Comparison of ENCODE assay signal across 6 fruit fly cellular contexts in the genomic region with DNA sequence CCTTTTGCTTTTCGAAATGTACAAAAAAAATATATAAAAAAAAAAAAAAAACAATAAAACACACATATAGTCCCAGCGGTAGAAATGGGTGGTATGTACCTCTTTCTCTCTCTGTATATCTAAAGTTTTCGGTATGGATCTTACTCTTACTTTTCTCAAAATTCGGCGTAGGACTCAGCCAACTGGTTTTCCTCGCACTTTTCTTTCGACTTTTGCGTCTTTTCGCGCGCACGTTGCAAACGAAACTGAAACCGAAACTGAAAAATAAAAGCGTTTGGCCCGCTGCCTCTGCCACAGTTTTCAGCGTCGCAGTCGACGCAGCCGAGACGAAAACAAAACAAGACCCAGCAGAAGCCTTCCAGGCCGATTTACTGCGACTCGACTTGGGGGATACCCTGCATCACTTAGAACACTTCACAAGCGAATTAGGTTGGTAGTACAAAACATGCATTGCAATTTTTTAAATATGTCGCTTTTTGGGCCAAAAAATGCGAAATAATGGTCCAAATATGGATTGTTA.
TF ChIP-seq lines count a peak whose summit lies in the region.

TSS of gene CG1572 (minus strand) at position 266 of the 520 bp plus-strand sequence.

- no peak for TF ChIP-seq CTCF in whole organism, embryonic (GFP tag; optimal IDR thresholded peaks at IDR 0.05; lab: Kevin White, UChicago)

TF ChIP-seq in whole organism, 6 proteins besides CTCF, POLR2A, EP300 and RAD21:
- TF ChIP-seq pan (optimal IDR thresholded peaks at IDR 0.05; lab: Kevin White, UChicago) (peak; percentile 90), usp (GFP tag; optimal IDR thresholded peaks at IDR 0.05; lab: Kevin White, UChicago) (no peak), psq (optimal IDR thresholded peaks at IDR 0.05; lab: Kevin White, UChicago) (no peak), Dll (optimal IDR thresholded peaks at IDR 0.05; lab: Kevin White, UChicago) (no peak)

TF ChIP-seq in whole organism, adult, 20 proteins besides CTCF, POLR2A, EP300 and RAD21 (continues in another document):
- TF ChIP-seq Mnt (GFP tag; optimal IDR thresholded peaks at IDR 0.05; lab: Kevin White, UChicago) (peak; percentile 77), CG7101 (tag; optimal IDR thresholded peaks at IDR 0.05; lab: Kevin White, UChicago) (no peak), kay (GFP tag; lab: Kevin White, UChicago; ENCODE audit: borderline replicate concordance) (no peak), CG33017 (tag; optimal IDR thresholded peaks at IDR 0.05; lab: Kevin White, UChicago) (no peak), CG7045 (GFP tag; optimal IDR thresholded peaks at IDR 0.05; lab: Kevin White, UChicago) (no peak), ovo (GFP tag; optimal IDR thresholded peaks at IDR 0.05; lab: Kevin White, UChicago) (no peak), CG5204 (GFP tag; optimal IDR thresholded peaks at IDR 0.05; lab: Kevin White, UChicago) (no peak), CG14711 (tag; optimal IDR thresholded peaks at IDR 0.05; lab: Kevin White, UChicago) (no peak), tj (GFP tag; optimal IDR thresholded peaks at IDR 0.05; lab: Kevin White, UChicago) (peak; percentile 42), CG11617 (GFP tag; optimal IDR thresholded peaks at IDR 0.05; lab: Kevin White, UChicago) (peak; percentile 18), Clk (GFP tag; optimal IDR thresholded peaks at IDR 0.05; lab: Kevin White, UChicago) (no peak), pad (GFP tag; optimal IDR thresholded peaks at IDR 0.05; lab: Kevin White, UChicago) (no peak), bab1 (GFP tag; optimal IDR thresholded peaks at IDR 0.05; lab: Kevin White, UChicago) (peak; percentile 16), cic (GFP tag; optimal IDR thresholded peaks at IDR 0.05; lab: Kevin White, UChicago) (peak; percentile 37), Hr96 (GFP tag; optimal IDR thresholded peaks at IDR 0.05; lab: Kevin White, UChicago) (no peak), CG1620 (GFP tag; optimal IDR thresholded peaks at IDR 0.05; lab: Kevin White, UChicago) (no peak), toe (GFP tag; optimal IDR thresholded peaks at IDR 0.05; lab: Kevin White, UChicago) (no peak)

TF ChIP-seq in whole organism, embryonic, 481 proteins besides CTCF, POLR2A, EP300 and RAD21 (continues in another document):
- peak; percentile 92 for TF ChIP-seq Adf1 (GFP tag; IDR thresholded peaks at IDR 0.05; lab: Robert Waterston, UW)
- no peak for TF ChIP-seq fd96Cb (tag; optimal IDR thresholded peaks at IDR 0.05; lab: Kevin White, UChicago)
- TF ChIP-seq CG12769 (tag; optimal IDR thresholded peaks at IDR 0.05; lab: Kevin White, UChicago): peak; percentile 21
- no peak for TF ChIP-seq CG12236 (GFP tag; optimal IDR thresholded peaks at IDR 0.05; lab: Kevin White, UChicago)
- no peak for TF ChIP-seq CG12299 (tag; optimal IDR thresholded peaks at IDR 0.05; lab: Kevin White, UChicago)
- TF ChIP-seq CG1024 (GFP tag; IDR thresholded peaks at IDR 0.05; lab: Robert Waterston, UW): no peak
- no peak for TF ChIP-seq jumu (GFP tag; optimal IDR thresholded peaks at IDR 0.05; lab: Kevin White, UChicago)
- TF ChIP-seq ara (GFP tag; IDR thresholded peaks at IDR 0.05; lab: Robert Waterston, UW): no peak
- TF ChIP-seq B-H2 (GFP tag; optimal IDR thresholded peaks at IDR 0.05; lab: Kevin White, UChicago): no peak
- no peak for TF ChIP-seq sug (tag; optimal IDR thresholded peaks at IDR 0.05; lab: Kevin White, UChicago)
- TF ChIP-seq CG6654 (GFP tag; optimal IDR thresholded peaks at IDR 0.05; lab: Kevin White, UChicago): no peak
- no peak for TF ChIP-seq tgo (GFP tag; IDR thresholded peaks at IDR 0.05; lab: Robert Waterston, UW)
- TF ChIP-seq CG9797 (GFP tag; optimal IDR thresholded peaks at IDR 0.05; lab: Kevin White, UChicago): no peak
- no peak for TF ChIP-seq tin (GFP tag; optimal IDR thresholded peaks at IDR 0.05; lab: Kevin White, UChicago)
- no peak for TF ChIP-seq CG16863 (GFP tag; optimal IDR thresholded peaks at IDR 0.05; lab: Kevin White, UChicago)
- no peak for TF ChIP-seq Fer1 (GFP tag; optimal IDR thresholded peaks at IDR 0.05; lab: Kevin White, UChicago)
- no peak for TF ChIP-seq CG4360 (GFP tag; IDR thresholded peaks at IDR 0.05; lab: Robert Waterston, UW)
- TF ChIP-seq Hr51 (GFP tag; optimal IDR thresholded peaks at IDR 0.05; lab: Kevin White, UChicago): no peak

TF ChIP-seq in whole organism, prepupa, 60 proteins besides CTCF, POLR2A, EP300 and RAD21 (continues in another document):
- TF ChIP-seq fd85E (GFP tag; optimal IDR thresholded peaks at IDR 0.05; lab: Kevin White, UChicago) (peak; percentile 10), Hr4 (GFP tag; optimal IDR thresholded peaks at IDR 0.05; lab: Kevin White, UChicago) (peak; percentile 22), Eip78C (GFP tag; lab: Kevin White, UChicago) (peak; percentile 85), Eip75B (GFP tag; optimal IDR thresholded peaks at IDR 0.05; lab: Kevin White, UChicago) (peak; percentile 10), Eip93F (GFP tag; optimal IDR thresholded peaks at IDR 0.05; lab: Kevin White, UChicago) (peak; percentile 16), Lpt (GFP tag; optimal IDR thresholded peaks at IDR 0.05; lab: Kevin White, UChicago) (peak; percentile 11), fkh (GFP tag; optimal IDR thresholded peaks at IDR 0.05; lab: Kevin White, UChicago) (no peak), topi (GFP tag; optimal IDR thresholded peaks at IDR 0.05; lab: Kevin White, UChicago) (peak; percentile 5), CG6792 (GFP tag; optimal IDR thresholded peaks at IDR 0.05; lab: Kevin White, UChicago) (no peak), Blimp-1 (GFP tag; optimal IDR thresholded peaks at IDR 0.05; lab: Kevin White, UChicago) (peak; percentile 95), CG32006 (GFP tag; optimal IDR thresholded peaks at IDR 0.05; lab: Kevin White, UChicago) (peak; percentile 8), Sox102F (GFP tag; optimal IDR thresholded peaks at IDR 0.05; lab: Kevin White, UChicago) (peak; percentile 56), spab (GFP tag; optimal IDR thresholded peaks at IDR 0.05; lab: Kevin White, UChicago) (no peak), vri (GFP tag; optimal IDR thresholded peaks at IDR 0.05; lab: Kevin White, UChicago) (peak; percentile 69), Smox (GFP tag; optimal IDR thresholded peaks at IDR 0.05; lab: Kevin White, UChicago) (peak; percentile 23), svp (GFP tag; lab: Kevin White, UChicago) (peak; percentile 67), dac (GFP tag; optimal IDR thresholded peaks at IDR 0.05; lab: Kevin White, UChicago) (no peak), eg (GFP tag; IDR thresholded peaks at IDR 0.05; lab: Robert Waterston, UW) (peak; percentile 52; the same call in 2 of the 3 replicates)

TF ChIP-seq in whole organism, pupa, 21 proteins besides CTCF, POLR2A, EP300 and RAD21:
- TF ChIP-seq CG10348 (GFP tag; IDR thresholded peaks at IDR 0.05; lab: Robert Waterston, UW): no peak
- no peak for TF ChIP-seq EcR (GFP tag; optimal IDR thresholded peaks at IDR 0.05; lab: Kevin White, UChicago)
- 0 out of 2 replicates have a peak, but pooled peaks have one; percentile 48 for TF ChIP-seq CG32121 (GFP tag; IDR thresholded peaks at IDR 0.05; lab: Robert Waterston, UW)
- TF ChIP-seq CG14655 (GFP tag; optimal IDR thresholded peaks at IDR 0.05; lab: Kevin White, UChicago): peak; percentile 18
- TF ChIP-seq D1 (tag; optimal IDR thresholded peaks at IDR 0.05; lab: Kevin White, UChicago): no peak
- TF ChIP-seq Pif1A (GFP tag; optimal IDR thresholded peaks at IDR 0.05; lab: Kevin White, UChicago): peak; percentile 11
- TF ChIP-seq CG8301 (tag; optimal IDR thresholded peaks at IDR 0.05; lab: Kevin White, UChicago): no peak
- no peak for TF ChIP-seq CG9948 (tag; optimal IDR thresholded peaks at IDR 0.05; lab: Kevin White, UChicago)
- TF ChIP-seq CG15710 (tag; optimal IDR thresholded peaks at IDR 0.05; lab: Kevin White, UChicago): no peak
- TF ChIP-seq CG4496 (GFP tag; IDR thresholded peaks at IDR 0.05; lab: Robert Waterston, UW): peak; percentile 30; the same call in 1 of the 3 replicates
- TF ChIP-seq gl (tag; optimal IDR thresholded peaks at IDR 0.05; lab: Kevin White, UChicago): no peak
- TF ChIP-seq CG34367 (tag; optimal IDR thresholded peaks at IDR 0.05; lab: Kevin White, UChicago): no peak
- peak; percentile 59 for TF ChIP-seq Ets98B (GFP tag; IDR thresholded peaks at IDR 0.05; lab: Robert Waterston, UW)
- TF ChIP-seq CG13204 (GFP tag; optimal IDR thresholded peaks at IDR 0.05; lab: Kevin White, UChicago): peak; percentile 29
- peak; percentile 28 for TF ChIP-seq Snoo (tag; optimal IDR thresholded peaks at IDR 0.05; lab: Kevin White, UChicago)
- TF ChIP-seq CG8159 (tag; optimal IDR thresholded peaks at IDR 0.05; lab: Kevin White, UChicago): no peak
- TF ChIP-seq Pif1B (GFP tag; optimal IDR thresholded peaks at IDR 0.05; lab: Kevin White, UChicago): peak; percentile 34
- TF ChIP-seq CG12605 (GFP tag; IDR thresholded peaks at IDR 0.05; lab: Robert Waterston, UW): 0 out of 2 replicates have a peak, but pooled peaks have one; percentile 19

TF ChIP-seq in whole organism, wandering third instar larva, 38 proteins besides CTCF, POLR2A, EP300 and RAD21 (continues in another document):
- TF ChIP-seq sage (GFP tag; optimal IDR thresholded peaks at IDR 0.05; lab: Kevin White, UChicago) (no peak), pan (optimal IDR thresholded peaks at IDR 0.05; lab: Kevin White, UChicago) (peak; percentile 55), Hnf4 (GFP tag; optimal IDR thresholded peaks at IDR 0.05; lab: Kevin White, UChicago) (peak; percentile 19), Sp1 (GFP tag; optimal IDR thresholded peaks at IDR 0.05; lab: Kevin White, UChicago) (no peak), Jra (GFP tag; optimal IDR thresholded peaks at IDR 0.05; lab: Kevin White, UChicago) (no peak), br (GFP tag; optimal IDR thresholded peaks at IDR 0.05; lab: Kevin White, UChicago) (peak; percentile 10), CG32264 (GFP tag; optimal IDR thresholded peaks at IDR 0.05; lab: Kevin White, UChicago) (no peak), CG9705 (GFP tag; optimal IDR thresholded peaks at IDR 0.05; lab: Kevin White, UChicago) (no peak), GATAd (GFP tag; optimal IDR thresholded peaks at IDR 0.05; lab: Kevin White, UChicago) (no peak), N (GFP tag; optimal IDR thresholded peaks at IDR 0.05; lab: Kevin White, UChicago) (no peak), ey (GFP tag; optimal IDR thresholded peaks at IDR 0.05; lab: Kevin White, UChicago) (no peak), OdsH (GFP tag; optimal IDR thresholded peaks at IDR 0.05; lab: Kevin White, UChicago) (no peak), Hr83 (GFP tag; optimal IDR thresholded peaks at IDR 0.05; lab: Kevin White, UChicago; ENCODE audit: poor library complexity, severe bottlenecking) (peak; percentile 8), Dif (GFP tag; optimal IDR thresholded peaks at IDR 0.05; lab: Kevin White, UChicago; ENCODE audit: partially characterized antibody) (no peak), Vsx2 (GFP tag; optimal IDR thresholded peaks at IDR 0.05; lab: Kevin White, UChicago; ENCODE audit: partially characterized antibody) (no peak), woc (GFP tag; optimal IDR thresholded peaks at IDR 0.05; lab: Kevin White, UChicago) (peak; percentile 57), foxo (GFP tag; optimal IDR thresholded peaks at IDR 0.05; lab: Kevin White, UChicago) (peak in 1 of 2 experiments; percentile 31), dmrt93B (GFP tag; optimal IDR thresholded peaks at IDR 0.05; lab: Kevin White, UChicago) (no peak), Rel (GFP tag; optimal IDR thresholded peaks at IDR 0.05; lab: Kevin White, UChicago) (no peak), Rel (tag; optimal IDR thresholded peaks at IDR 0.05; lab: Kevin White, UChicago) (peak; percentile 37)
